Worm (Caenorhabditis elegans) whole organism, late embryonic: ENCODE measurements around the gene dpf-1.

Experiments used
- ceh-19 ChIP-seq: fragments of 200-800 bp; sonication (Bioruptor generic); optimal IDR thresholded peaks from 2 replicates; lab custom pipeline; 2018; ENCODE audit warnings: mild to moderate bottlenecking, missing genetic modification characterization, missing compliant biosample characterization
- ceh-22 ChIP-seq: sonication (generic microtip); optimal IDR thresholded peaks from 2 replicates; lab custom pipeline; 2017; ENCODE audit warnings: missing biosample characterization, missing genetic modification characterization
- ceh-34 ChIP-seq: sonication (generic microtip); optimal IDR thresholded peaks from 2 replicates; lab custom pipeline; 2016; ENCODE audit warnings: mild to moderate bottlenecking, missing genetic modification characterization, missing compliant biosample characterization
- ceh-6 ChIP-seq: fragments of 200-800 bp; sonication (Bioruptor generic); optimal IDR thresholded peaks from 2 replicates; lab custom pipeline; 2018; ENCODE audit warnings: mild to moderate bottlenecking, missing genetic modification characterization, missing compliant biosample characterization
- ets-4 ChIP-seq: sonication (generic microtip); optimal IDR thresholded peaks from 2 replicates; lab custom pipeline; 2016; ENCODE audit warnings: missing genetic modification characterization, missing compliant biosample characterization
- gmeb-2 ChIP-seq: sonication (generic microtip); optimal IDR thresholded peaks from 2 replicates; lab custom pipeline; 2016; ENCODE audit warnings: missing genetic modification characterization, inconsistent platforms, missing compliant biosample characterization
- lim-6 ChIP-seq: sonication (generic microtip); optimal IDR thresholded peaks from 2 replicates; lab custom pipeline; 2016; ENCODE audit warnings: missing genetic modification characterization, missing compliant biosample characterization
- odd-2 ChIP-seq: sonication (generic microtip); optimal IDR thresholded peaks from 2 replicates; lab custom pipeline; 2017; ENCODE audit warnings: antibody characterized with exemption, mild to moderate bottlenecking, missing genetic modification characterization, missing compliant biosample characterization
- pag-3 ChIP-seq: sonication (generic microtip); optimal IDR thresholded peaks from 2 replicates; lab custom pipeline; 2016; ENCODE audit warnings: missing compliant biosample characterization, missing genetic modification characterization, borderline replicate concordance
- syd-9 ChIP-seq: sonication (generic microtip); optimal IDR thresholded peaks from 2 replicates; lab custom pipeline; 2016; ENCODE audit warnings: mild to moderate bottlenecking, missing genetic modification characterization, moderate library complexity, missing compliant biosample characterization
- tbx-2 ChIP-seq: sonication (generic microtip); optimal IDR thresholded peaks from 2 replicates; lab custom pipeline; 2016; ENCODE audit warnings: missing genetic modification characterization, missing compliant biosample characterization
- ttx-3 ChIP-seq: sonication (generic microtip); optimal IDR thresholded peaks from 2 replicates; lab custom pipeline; 2016; ENCODE audit warnings: missing genetic modification reagents, missing genetic modification characterization, missing compliant biosample characterization
- unc-3 ChIP-seq, 2 experiments: fragments of 200-800 bp in 1 of 2; sonication (Bioruptor generic) in 1 of 2; sonication (generic microtip) in 1 of 2; conservative IDR thresholded peaks in 1 of 2; optimal IDR thresholded peaks in 1 of 2; 2 replicates each; pipeline versions ENCODE4 v1.3.6 to Lab custom; 2016 to 2022; ENCODE audit warnings: missing compliant biosample characterization in 2 of 2, missing genetic modification characterization in 2 of 2, missing genetic modification reagents in 1 of 2

- no peak for TF ChIP-seq ceh-34 (tag; lab: Kevin White, UChicago)
- no peak for TF ChIP-seq ets-4 (tag; lab: Kevin White, UChicago)
- no peak for TF ChIP-seq gmeb-2 (tag; lab: Kevin White, UChicago)
- no peak for TF ChIP-seq odd-2 (tag; lab: Kevin White, UChicago)
- no peak for TF ChIP-seq tbx-2
- no peak for TF ChIP-seq syd-9 (tag; lab: Kevin White, UChicago)
- TF ChIP-seq pag-3, result no peak
- no peak for TF ChIP-seq ceh-22 (tag; lab: Kevin White, UChicago)
- TF ChIP-seq ttx-3 (tag; lab: Kevin White, UChicago), result no peak
- no peak for TF ChIP-seq ceh-19 (GFP tag; lab: Kevin White, UChicago)
- no peak for TF ChIP-seq ceh-6 (GFP tag; lab: Kevin White, UChicago)
- no peak for TF ChIP-seq unc-3 (GFP tag; conservative IDR thresholded peaks at IDR 0.05; lab: Robert Waterston, UW)
- TF ChIP-seq unc-3 (tag; optimal IDR thresholded peaks at IDR 0.05; lab: Kevin White, UChicago), result no peak
- TF ChIP-seq lim-6 (tag; lab: Kevin White, UChicago), result no peak
Measured at ce11 chrV:15487764-15488163, 16.6 kb downstream of the dpf-1 start, which contains the start of gene srw-21.
